Fruit fly (Drosophila melanogaster): ENCODE measurements around the gene Lsd-2.

- TF ChIP-seq cnc (optimal IDR thresholded peaks at IDR 0.05) (no peak), Mnt (GFP tag; optimal IDR thresholded peaks at IDR 0.05) (peak; percentile 57), tj (GFP tag; optimal IDR thresholded peaks at IDR 0.05) (no peak), kay (GFP tag; ENCODE audit: borderline replicate concordance) (no peak), ovo (GFP tag; optimal IDR thresholded peaks at IDR 0.05) (no peak), CG5204 (GFP tag; optimal IDR thresholded peaks at IDR 0.05) (no peak), CG12768 (GFP tag; optimal IDR thresholded peaks at IDR 0.05) (no peak)
Observed at dm6 chrX:15048713-15049112, 27.3 kb downstream of the Lsd-2 start.
